Worm (Caenorhabditis elegans) whole organism, L4/young adult: Measurements from ENCODE around the gene T24B8.4.

ENCODE experiments used
- W03F9.2 ChIP-seq: fragments of 150-350 bp; optimal IDR thresholded peaks from 2 replicates; lab custom pipeline; 2014; ENCODE audit warnings: missing biosample characterization, missing genetic modification characterization
- dao-5 ChIP-seq: sonication (generic microtip); optimal IDR thresholded peaks from 2 replicates; lab custom pipeline; 2016; ENCODE audit warnings: missing genotype, missing genetic modification characterization, moderate library complexity, missing compliant biosample characterization
- him-1 ChIP-seq: sonication (generic microtip); optimal IDR thresholded peaks from 2 replicates; lab custom pipeline; 2016; ENCODE audit warnings: missing genotype, missing genetic modification reagents, missing genetic modification characterization, missing compliant biosample characterization

ce11 chrII:9100798-9101197 is 30.2 kb upstream of the T24B8.4 start, which contains the start of gene T24H10.5:
- no peak for TF ChIP-seq him-1 (tag; lab: Kevin White, UChicago)
- TF ChIP-seq dao-5 (tag; lab: Kevin White, UChicago) = no peak
- TF ChIP-seq W03F9.2 = no peak
